Fruit fly (Drosophila melanogaster): ENCODE measurements around the gene CG17261.

DNA sequence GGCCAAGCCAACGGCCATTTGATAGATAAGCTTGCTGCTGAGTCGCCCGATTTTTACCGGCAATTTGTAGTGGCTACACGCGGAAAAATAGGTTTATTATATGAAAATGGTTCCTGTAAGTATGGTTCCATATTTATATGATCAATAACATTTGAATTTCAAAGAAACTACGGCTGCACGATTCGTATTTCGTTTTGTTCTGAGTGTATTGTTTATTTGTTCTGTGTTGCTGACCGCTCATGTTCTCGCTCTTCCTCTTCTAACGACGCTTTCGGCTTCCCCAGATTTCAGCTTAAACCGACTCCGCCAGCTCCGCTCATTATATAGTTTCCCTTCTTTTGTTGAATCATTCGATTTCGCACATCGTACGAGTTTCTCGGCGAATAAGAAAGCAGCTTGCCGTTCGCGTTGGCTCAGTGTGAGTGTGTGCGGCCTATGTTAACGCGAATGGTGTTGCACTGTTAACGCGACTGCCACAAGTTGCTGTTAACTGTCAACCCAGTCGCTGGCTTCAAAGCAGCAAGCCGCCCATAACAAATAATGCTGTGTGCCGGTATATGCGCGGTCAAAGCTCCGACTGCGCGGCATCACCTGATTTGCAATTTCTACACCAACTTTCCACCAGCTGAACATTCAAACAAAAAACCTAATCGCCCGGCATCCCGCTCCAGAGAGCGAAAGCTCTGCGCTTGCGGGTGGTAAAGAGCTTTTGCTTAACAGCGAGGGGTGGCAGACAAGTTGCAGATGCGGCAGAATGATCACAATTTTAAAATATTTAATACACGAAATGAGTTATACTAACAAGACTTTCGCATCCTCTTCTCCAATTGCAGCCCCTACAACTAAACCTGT lies 16.6 kb downstream of the CG17261 start:
- TF ChIP-seq lola (GFP tag; optimal IDR thresholded peaks at IDR 0.05), result no peak
- TF ChIP-seq psq (GFP tag; optimal IDR thresholded peaks at IDR 0.05), result peak; percentile 11
- no peak for TF ChIP-seq Dif (GFP tag; optimal IDR thresholded peaks at IDR 0.05; ENCODE audit: partially characterized antibody)
- TF ChIP-seq h (GFP tag; optimal IDR thresholded peaks at IDR 0.05), result peak; percentile 38
- peak in 1 of 2 experiments; percentile 51 for TF ChIP-seq foxo (GFP tag; optimal IDR thresholded peaks at IDR 0.05)
- TF ChIP-seq HLH106 (tag; optimal IDR thresholded peaks at IDR 0.05), result peak; percentile 4
- TF ChIP-seq Vsx2 (GFP tag; optimal IDR thresholded peaks at IDR 0.05; ENCODE audit: partially characterized antibody), result no peak
- no peak for TF ChIP-seq pan (optimal IDR thresholded peaks at IDR 0.05)
- TF ChIP-seq rgr (GFP tag; optimal IDR thresholded peaks at IDR 0.05), result peak; percentile 18
- peak; percentile 38 for TF ChIP-seq ey (GFP tag; optimal IDR thresholded peaks at IDR 0.05)
